Fruit fly (Drosophila melanogaster): ENCODE results near the gene CG3225.

CG3225 gene

dm6 chr2L:4847191-4847853, 29.3 kb upstream of the CG3225 start, which contains the start of the genes mxt and CG11927:
Gene mxt, minus strand, starts transcription at chr2L:4847295.
Gene CG11927, plus strand, starts transcription at chr2L:4847766.
- TF ChIP-seq pros (GFP tag; optimal IDR thresholded peaks at IDR 0.05) = no peak
- TF ChIP-seq CG30431 (GFP tag; optimal IDR thresholded peaks at IDR 0.05) = peak; percentile 20
- TF ChIP-seq CG14860 (GFP tag; IDR thresholded peaks at IDR 0.05; ENCODE audit: partially characterized antibody) = peak; percentile 78
- no peak for TF ChIP-seq BtbVII (GFP tag; optimal IDR thresholded peaks at IDR 0.05)
- no peak for TF ChIP-seq abd-A (tag; optimal IDR thresholded peaks at IDR 0.05)
- TF ChIP-seq mld (GFP tag; IDR thresholded peaks at IDR 0.05; ENCODE audit: partially characterized antibody) = peak; percentile 88; the same call in 2 of the 3 replicates
- no peak for TF ChIP-seq CG6175 (GFP tag; IDR thresholded peaks at IDR 0.05)
- TF ChIP-seq CG15011 (GFP tag; optimal IDR thresholded peaks at IDR 0.05) = no peak
- no peak for TF ChIP-seq Sox100B (GFP tag; optimal IDR thresholded peaks at IDR 0.05)
- TF ChIP-seq CG9215 (GFP tag; IDR thresholded peaks at IDR 0.05) = peak; percentile 24; the same call in 1 of the 2 replicates
- TF ChIP-seq CG30020 (tag; optimal IDR thresholded peaks at IDR 0.05) = peak; percentile 44
- TF ChIP-seq CG7839 (tag; optimal IDR thresholded peaks at IDR 0.05) = no peak
- no peak for TF ChIP-seq Hand (GFP tag; optimal IDR thresholded peaks at IDR 0.05)
- no peak for TF ChIP-seq Spps (tag; optimal IDR thresholded peaks at IDR 0.05)
- TF ChIP-seq CG6683 (GFP tag; optimal IDR thresholded peaks at IDR 0.05) = no peak
- TF ChIP-seq Atf3 (GFP tag; optimal IDR thresholded peaks at IDR 0.05) = peak; percentile 12
- TF ChIP-seq bowl (GFP tag; IDR thresholded peaks at IDR 0.05) = no peak
- no peak for TF ChIP-seq Abd-B (GFP tag; optimal IDR thresholded peaks at IDR 0.05)
- no peak for TF ChIP-seq Doc2 (GFP tag; IDR thresholded peaks at IDR 0.05)
- TF ChIP-seq CG17912 (GFP tag; optimal IDR thresholded peaks at IDR 0.05) = no peak
- no peak for TF ChIP-seq dm (GFP tag; optimal IDR thresholded peaks at IDR 0.05)
- no peak for TF ChIP-seq luna (GFP tag; optimal IDR thresholded peaks at IDR 0.05)
- peak; percentile 37 for TF ChIP-seq CG2712 (tag; optimal IDR thresholded peaks at IDR 0.05)
- TF ChIP-seq gcm2 (GFP tag; optimal IDR thresholded peaks at IDR 0.05) = no peak
- no peak for TF ChIP-seq cg (GFP tag; optimal IDR thresholded peaks at IDR 0.05)
- TF ChIP-seq sima (GFP tag; optimal IDR thresholded peaks at IDR 0.05) = no peak
- TF ChIP-seq ATbp (GFP tag; optimal IDR thresholded peaks at IDR 0.05) = no peak
- TF ChIP-seq CG3163 (GFP tag; optimal IDR thresholded peaks at IDR 0.05) = peak; percentile 15
- peak; percentile 27 for TF ChIP-seq Camta (GFP tag; optimal IDR thresholded peaks at IDR 0.05)
- peak; percentile 85 for TF ChIP-seq Sry-δ (GFP tag; optimal IDR thresholded peaks at IDR 0.05)
- TF ChIP-seq Opbp (GFP tag; IDR thresholded peaks at IDR 0.05; ENCODE audit: partially characterized antibody) = peak; percentile 90
- TF ChIP-seq BEAF-32 (GFP tag; optimal IDR thresholded peaks at IDR 0.05) = peak; percentile 86
- TF ChIP-seq Sin3A (optimal IDR thresholded peaks at IDR 0.05) = no peak
- peak; percentile 22 for TF ChIP-seq Antp (GFP tag; optimal IDR thresholded peaks at IDR 0.05)
- TF ChIP-seq unc-4 (GFP tag; IDR thresholded peaks at IDR 0.05; ENCODE audit: partially characterized antibody) = peak; percentile 87
- no peak for TF ChIP-seq dati (GFP tag; IDR thresholded peaks at IDR 0.05)
- TF ChIP-seq zen2 (GFP tag; IDR thresholded peaks at IDR 0.05; ENCODE audit: partially characterized antibody) = peak; percentile 86
- no peak for TF ChIP-seq Dek (tag; optimal IDR thresholded peaks at IDR 0.05)
- no peak for TF ChIP-seq CG2889 (GFP tag; IDR thresholded peaks at IDR 0.05)
- peak; percentile 7 for TF ChIP-seq CG12942 (GFP tag; optimal IDR thresholded peaks at IDR 0.05)
- peak; percentile 81 for TF ChIP-seq vnd (GFP tag; IDR thresholded peaks at IDR 0.05; ENCODE audit: partially characterized antibody)
- no peak for TF ChIP-seq Hr78 (GFP tag; optimal IDR thresholded peaks at IDR 0.05)
- TF ChIP-seq MESR4 (GFP tag; optimal IDR thresholded peaks at IDR 0.05) = no peak
- TF ChIP-seq CG4820 (GFP tag; optimal IDR thresholded peaks at IDR 0.05) = peak; percentile 21
- TF ChIP-seq CG1647 (GFP tag; optimal IDR thresholded peaks at IDR 0.05) = peak; percentile 31
- TF ChIP-seq CG17385 (GFP tag; optimal IDR thresholded peaks at IDR 0.05) = no peak
- peak; percentile 77 for TF ChIP-seq CG7963 (GFP tag; IDR thresholded peaks at IDR 0.05; ENCODE audit: partially characterized antibody)
- no peak for TF ChIP-seq lbe (GFP tag; optimal IDR thresholded peaks at IDR 0.05)
- TF ChIP-seq bigmax (GFP tag; optimal IDR thresholded peaks at IDR 0.05) = no peak

All from whole organism, embryonic.